Worm (Caenorhabditis elegans): Measurements from ENCODE around the gene pqn-15.
A peak's percentile ranks its signal among the peaks of the same experiment; 100 is the strongest.

Gene pqn-15

ce11 chrX:4284470-4284869 lies 22.3 kb downstream of the pqn-15 start:
- TF ChIP-seq klf-2 (GFP tag; conservative IDR thresholded peaks at IDR 0.05) (no peak), cog-1 (tag; optimal IDR thresholded peaks at IDR 0.05) (no peak), tab-1 (GFP tag; IDR thresholded peaks at IDR 0.05) (no peak), flt-1 (GFP tag; IDR thresholded peaks at IDR 0.05) (no peak), med-1 (GFP tag; optimal IDR thresholded peaks at IDR 0.05; ENCODE audit: insufficient read depth) (no peak), ref-1 (GFP tag; conservative IDR thresholded peaks at IDR 0.05) (no peak), ztf-29 (GFP tag; IDR thresholded peaks at IDR 0.05) (no peak), T22C8.4 (GFP tag; IDR thresholded peaks at IDR 0.05) (no peak), ztf-23 (GFP tag; IDR thresholded peaks at IDR 0.05) (no peak)

ce11 chrX:4283989-4284388 lies 22.8 kb downstream of the pqn-15 start, which contains the start of gene ets-10:
ets-10 (plus strand) TSS chrX:4284189.
- TF ChIP-seq flt-1 (GFP tag; IDR thresholded peaks at IDR 0.05) (no peak), ztf-29 (GFP tag; IDR thresholded peaks at IDR 0.05) (no peak), ref-1 (GFP tag; conservative IDR thresholded peaks at IDR 0.05) (no peak), cog-1 (tag; optimal IDR thresholded peaks at IDR 0.05) (no peak), ztf-23 (GFP tag; IDR thresholded peaks at IDR 0.05) (no peak), med-1 (GFP tag; optimal IDR thresholded peaks at IDR 0.05; ENCODE audit: insufficient read depth) (no peak)

ce11 chrX:4282380-4282779 lies 24.4 kb downstream of the pqn-15 start, which contains the start of gene C52B9.19:
C52B9.19 (plus strand) TSS chrX:4282555.
- TF ChIP-seq flt-1 (GFP tag; IDR thresholded peaks at IDR 0.05) (no peak), ztf-23 (GFP tag; IDR thresholded peaks at IDR 0.05) (no peak), med-1 (GFP tag; optimal IDR thresholded peaks at IDR 0.05; ENCODE audit: insufficient read depth) (no peak), ref-1 (GFP tag; conservative IDR thresholded peaks at IDR 0.05) (no peak), tab-1 (GFP tag; IDR thresholded peaks at IDR 0.05) (no peak), cog-1 (tag; optimal IDR thresholded peaks at IDR 0.05) (no peak), klf-2 (GFP tag; conservative IDR thresholded peaks at IDR 0.05) (no peak), T22C8.4 (GFP tag; IDR thresholded peaks at IDR 0.05) (no peak), ztf-29 (GFP tag; IDR thresholded peaks at IDR 0.05) (no peak)

ce11 chrX:4279294-4279782 lies 27.4 kb downstream of the pqn-15 start, which contains the start of the genes twk-28 and ets-9:
twk-28 (minus strand) TSS chrX:4279344.
ets-9 (plus strand) TSS chrX:4279703.
- TF ChIP-seq klf-2 (GFP tag; conservative IDR thresholded peaks at IDR 0.05) = no peak
- TF ChIP-seq tab-1 (GFP tag; IDR thresholded peaks at IDR 0.05) = no peak

ce11 chrX:4274116-4274515 lies 32.6 kb downstream of the pqn-15 start, which contains the start of gene mec-18:
mec-18 (minus strand) TSS chrX:4274216.
- TF ChIP-seq ztf-23 (GFP tag; IDR thresholded peaks at IDR 0.05) = no peak
- TF ChIP-seq ztf-29 (GFP tag; IDR thresholded peaks at IDR 0.05) = no peak
- no peak for TF ChIP-seq med-1 (GFP tag; optimal IDR thresholded peaks at IDR 0.05; ENCODE audit: insufficient read depth)
- no peak for TF ChIP-seq cog-1 (tag; optimal IDR thresholded peaks at IDR 0.05)
- no peak for TF ChIP-seq klf-2 (GFP tag; conservative IDR thresholded peaks at IDR 0.05)
- no peak for TF ChIP-seq ref-1 (GFP tag; conservative IDR thresholded peaks at IDR 0.05)
- TF ChIP-seq T22C8.4 (GFP tag; IDR thresholded peaks at IDR 0.05) = no peak
- TF ChIP-seq flt-1 (GFP tag; IDR thresholded peaks at IDR 0.05) = no peak
- TF ChIP-seq tab-1 (GFP tag; IDR thresholded peaks at IDR 0.05) = no peak

ce11 chrX:4273614-4274013 lies 33.1 kb downstream of the pqn-15 start, which contains the start of gene C52B9.10:
C52B9.10 (plus strand) TSS chrX:4273914.
- TF ChIP-seq flt-1 (GFP tag; IDR thresholded peaks at IDR 0.05) = no peak
- TF ChIP-seq klf-2 (GFP tag; conservative IDR thresholded peaks at IDR 0.05) = no peak
- no peak for TF ChIP-seq ref-1 (GFP tag; conservative IDR thresholded peaks at IDR 0.05)
- no peak for TF ChIP-seq T22C8.4 (GFP tag; IDR thresholded peaks at IDR 0.05)
- no peak for TF ChIP-seq ztf-29 (GFP tag; IDR thresholded peaks at IDR 0.05)
- TF ChIP-seq cog-1 (tag; optimal IDR thresholded peaks at IDR 0.05) = no peak
- TF ChIP-seq tab-1 (GFP tag; IDR thresholded peaks at IDR 0.05) = no peak
- TF ChIP-seq med-1 (GFP tag; optimal IDR thresholded peaks at IDR 0.05; ENCODE audit: insufficient read depth) = no peak
- no peak for TF ChIP-seq ztf-23 (GFP tag; IDR thresholded peaks at IDR 0.05)

ce11 chrX:4268396-4268795 lies 38.4 kb downstream of the pqn-15 start:
- no peak for TF ChIP-seq ref-1 (GFP tag; conservative IDR thresholded peaks at IDR 0.05)
- TF ChIP-seq tab-1 (GFP tag; IDR thresholded peaks at IDR 0.05) = no peak
- TF ChIP-seq cog-1 (tag; optimal IDR thresholded peaks at IDR 0.05) = no peak
- no peak for TF ChIP-seq flt-1 (GFP tag; IDR thresholded peaks at IDR 0.05)
- no peak for TF ChIP-seq klf-2 (GFP tag; conservative IDR thresholded peaks at IDR 0.05)
- no peak for TF ChIP-seq med-1 (GFP tag; optimal IDR thresholded peaks at IDR 0.05; ENCODE audit: insufficient read depth)
- no peak for TF ChIP-seq ztf-23 (GFP tag; IDR thresholded peaks at IDR 0.05)
- TF ChIP-seq ztf-29 (GFP tag; IDR thresholded peaks at IDR 0.05) = no peak
- no peak for TF ChIP-seq T22C8.4 (GFP tag; IDR thresholded peaks at IDR 0.05)

ce11 chrX:4266178-4266931 lies 40.4 kb downstream of the pqn-15 start:
- no peak for TF ChIP-seq med-1 (GFP tag; optimal IDR thresholded peaks at IDR 0.05; ENCODE audit: insufficient read depth)
- no peak for TF ChIP-seq ztf-29 (GFP tag; IDR thresholded peaks at IDR 0.05)
- TF ChIP-seq tab-1 (GFP tag; IDR thresholded peaks at IDR 0.05) = no peak
- TF ChIP-seq flt-1 (GFP tag; IDR thresholded peaks at IDR 0.05) = no peak
- TF ChIP-seq cog-1 (tag; optimal IDR thresholded peaks at IDR 0.05) = no peak
- TF ChIP-seq T22C8.4 (GFP tag; IDR thresholded peaks at IDR 0.05) = no peak
- TF ChIP-seq ref-1 (GFP tag; conservative IDR thresholded peaks at IDR 0.05) = no peak
- TF ChIP-seq klf-2 (GFP tag; conservative IDR thresholded peaks at IDR 0.05) = no peak
- no peak for TF ChIP-seq ztf-23 (GFP tag; IDR thresholded peaks at IDR 0.05)

ce11 chrX:4265283-4265907 lies 41.4 kb downstream of the pqn-15 start, which contains the start of gene coel-1:
coel-1 (plus strand) TSS chrX:4265663.
- TF ChIP-seq tab-1 (GFP tag; IDR thresholded peaks at IDR 0.05) = no peak
- peak; percentile 41 for TF ChIP-seq cog-1 (tag; optimal IDR thresholded peaks at IDR 0.05)
- no peak for TF ChIP-seq ztf-23 (GFP tag; IDR thresholded peaks at IDR 0.05)
- no peak for TF ChIP-seq ref-1 (GFP tag; conservative IDR thresholded peaks at IDR 0.05)
- TF ChIP-seq ztf-29 (GFP tag; IDR thresholded peaks at IDR 0.05) = 0 out of 2 replicates have a peak, but pooled peaks have one; percentile 33
- no peak for TF ChIP-seq flt-1 (GFP tag; IDR thresholded peaks at IDR 0.05)

Data from whole organism, midembryonic.